Fruit fly (Drosophila melanogaster): ENCODE data around the gene Neto.

DNA sequence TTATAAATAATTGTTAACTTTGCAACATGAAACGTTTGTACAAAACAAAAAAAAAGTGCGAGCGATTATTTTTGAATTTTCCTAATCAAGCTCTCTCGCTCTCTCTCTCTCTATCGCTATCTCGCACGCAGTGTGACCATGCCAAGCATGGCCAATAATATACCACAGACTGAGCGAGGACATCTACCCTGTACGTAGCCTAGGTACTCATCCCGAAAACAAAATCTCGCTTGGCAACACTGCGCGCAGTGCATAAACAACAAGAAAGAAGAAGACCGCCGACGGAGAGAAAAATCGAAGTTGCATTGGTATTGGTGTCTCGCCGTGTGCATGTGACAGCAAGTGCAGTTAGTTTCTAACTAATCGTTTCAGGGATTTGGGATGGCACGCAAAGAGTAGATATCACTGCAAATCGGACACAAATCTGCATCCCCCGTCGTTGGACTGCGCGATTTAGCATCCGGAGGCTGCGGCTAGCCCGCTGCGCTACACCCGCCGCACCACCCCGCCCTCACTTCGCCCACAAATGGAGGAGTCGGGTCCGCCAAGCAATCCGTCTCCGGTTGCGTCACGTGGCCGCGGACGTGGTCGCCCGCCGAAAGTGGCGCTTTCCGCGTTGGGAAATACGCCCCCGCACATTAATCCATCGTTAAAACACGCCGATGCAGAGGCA lies 32.6 kb upstream of the Neto start, which contains the start of the genes CG1998 and Set2:
- TF ChIP-seq foxo (GFP tag; optimal IDR thresholded peaks at IDR 0.05) (no peak), N (GFP tag; optimal IDR thresholded peaks at IDR 0.05) (no peak), pan (optimal IDR thresholded peaks at IDR 0.05) (no peak), HLH106 (tag; optimal IDR thresholded peaks at IDR 0.05) (peak; percentile 18), Hr78 (GFP tag; optimal IDR thresholded peaks at IDR 0.05) (no peak), jim (GFP tag; optimal IDR thresholded peaks at IDR 0.05) (no peak)
